Fruit fly (Drosophila melanogaster) whole organism, embryonic: Measurements from ENCODE around the gene jim.

Source experiments
- Abd-B ChIP-seq: fragments of 200-800 bp; sonication (Bioruptor generic); optimal IDR thresholded peaks from 2 replicates; lab custom pipeline; 2018; ENCODE audit warnings: missing biosample characterization, mild to moderate bottlenecking, missing genetic modification characterization, moderate library complexity
- Ada2b ChIP-seq: fragments of 200-800 bp; sonication (Bioruptor generic); IDR thresholded peaks from 2 replicates; pipeline ENCODE4 v1.3.6; 2022; ENCODE audit warnings: missing biosample characterization, missing genetic modification characterization
- Blimp-1 ChIP-seq: fragments of 200-800 bp; sonication (Bioruptor generic); optimal IDR thresholded peaks from 3 replicates; lab custom pipeline; 2018; ENCODE audit warnings: missing biosample characterization, missing genetic modification characterization, mild to moderate bottlenecking, moderate library complexity, missing genetic modification reagents
- CG10654 ChIP-seq: fragments of 200-800 bp; sonication (Bioruptor generic); optimal IDR thresholded peaks from 2 replicates; lab custom pipeline; 2016; ENCODE audit warnings: missing biosample characterization, missing genetic modification characterization
- CG11247 ChIP-seq: fragments of 200-800 bp; sonication (Bioruptor generic); IDR thresholded peaks from 2 replicates; pipeline ENCODE4 v1.3.6; 2022; ENCODE audit warnings: missing biosample characterization, missing genetic modification characterization
- CG12769 ChIP-seq: fragments of 200-800 bp; sonication (Bioruptor generic); optimal IDR thresholded peaks from 2 replicates; lab custom pipeline; 2019; ENCODE audit warnings: missing biosample characterization, mild to moderate bottlenecking, missing genetic modification characterization, moderate library complexity
- CG13424 ChIP-seq: fragments of 200-800 bp; sonication (Bioruptor generic); optimal IDR thresholded peaks from 2 replicates; lab custom pipeline; 2019; ENCODE audit warnings: missing biosample characterization, mild to moderate bottlenecking, missing genetic modification characterization, moderate library complexity
- CG14441 ChIP-seq: fragments of 200-800 bp; sonication (Bioruptor generic); IDR thresholded peaks from 2 replicates; pipeline ENCODE4 v1.3.6; 2022; ENCODE audit warnings: missing biosample characterization, missing genetic modification characterization
- CG15011 ChIP-seq: fragments of 200-800 bp; sonication (Bioruptor generic); optimal IDR thresholded peaks from 3 replicates; lab custom pipeline; 2018; ENCODE audit warnings: missing biosample characterization, mild to moderate bottlenecking, missing genetic modification characterization
- CG15696 ChIP-seq: fragments of 200-800 bp; sonication (Bioruptor generic); optimal IDR thresholded peaks from 2 replicates; lab custom pipeline; 2019; ENCODE audit warnings: missing biosample characterization, mild to moderate bottlenecking, missing genetic modification characterization, moderate library complexity
- CG17359 ChIP-seq: fragments of 200-800 bp; sonication (Bioruptor generic); optimal IDR thresholded peaks from 3 replicates; lab custom pipeline; 2018; ENCODE audit warnings: missing biosample characterization, mild to moderate bottlenecking, missing genetic modification characterization, moderate library complexity
- CG17829 ChIP-seq: fragments of 200-800 bp; optimal IDR thresholded peaks from 2 replicates; lab custom pipeline; 2019; ENCODE audit warnings: missing biosample characterization, mild to moderate bottlenecking, missing genetic modification characterization, moderate library complexity
- CG2199 ChIP-seq: fragments of 200-800 bp; sonication (Bioruptor generic); IDR thresholded peaks from 3 replicates; pipeline ENCODE4 v1.3.6; 2022; ENCODE audit warnings: missing biosample characterization, missing genetic modification characterization
- CG2678 ChIP-seq: fragments of 200-800 bp; sonication (Bioruptor generic); optimal IDR thresholded peaks from 3 replicates; lab custom pipeline; 2019; ENCODE audit warnings: missing biosample characterization, mild to moderate bottlenecking, missing genetic modification characterization, moderate library complexity
- CG2712 ChIP-seq: fragments of 200-800 bp; optimal IDR thresholded peaks from 3 replicates; lab custom pipeline; 2019; ENCODE audit warnings: missing biosample characterization, mild to moderate bottlenecking, missing genetic modification characterization, moderate library complexity
- CG31441 ChIP-seq: fragments of 200-800 bp; sonication (Bioruptor generic); IDR thresholded peaks from 2 replicates; pipeline ENCODE4 v1.3.6; 2022; ENCODE audit warnings: missing biosample characterization, missing genetic modification characterization
- CG34376 ChIP-seq: fragments of 200-800 bp; sonication (Bioruptor generic); optimal IDR thresholded peaks from 2 replicates; lab custom pipeline; 2018; ENCODE audit warnings: missing biosample characterization, mild to moderate bottlenecking, missing genetic modification characterization
- CG4707 ChIP-seq: fragments of 200-800 bp; sonication (Bioruptor generic); optimal IDR thresholded peaks from 2 replicates; lab custom pipeline; 2018; ENCODE audit warnings: missing biosample characterization, mild to moderate bottlenecking, missing genetic modification characterization, moderate library complexity
- CG5245 ChIP-seq: fragments of 200-800 bp; sonication (Bioruptor generic); optimal IDR thresholded peaks from 3 replicates; lab custom pipeline; 2016; ENCODE audit warnings: missing biosample characterization, missing genetic modification characterization
- CG6175 ChIP-seq: fragments of 200-800 bp; sonication (Bioruptor generic); IDR thresholded peaks from 3 replicates; pipeline ENCODE4 v1.3.6; 2022; ENCODE audit warnings: missing biosample characterization, missing genetic modification characterization
- CG8281 ChIP-seq: fragments of 200-800 bp; sonication (Bioruptor generic); optimal IDR thresholded peaks from 2 replicates; lab custom pipeline; 2018; ENCODE audit warnings: missing biosample characterization, mild to moderate bottlenecking, missing genetic modification characterization, moderate library complexity
- CG8924 ChIP-seq: fragments of 200-800 bp; optimal IDR thresholded peaks from 3 replicates; lab custom pipeline; 2019; ENCODE audit warnings: missing biosample characterization, mild to moderate bottlenecking, missing genetic modification characterization, moderate library complexity
- CkIIα-i1 ChIP-seq: fragments of 200-800 bp; sonication (Bioruptor generic); IDR thresholded peaks from 2 replicates; pipeline ENCODE4 v1.3.6; 2022; ENCODE audit warnings: missing biosample characterization, missing genetic modification characterization
- CrebB ChIP-seq: fragments of 200-800 bp; sonication (Bioruptor generic); optimal IDR thresholded peaks from 3 replicates; lab custom pipeline; 2018; ENCODE audit warnings: missing biosample characterization, mild to moderate bottlenecking, missing genetic modification characterization
- E2f2 ChIP-seq: fragments of 200-800 bp; sonication (Bioruptor generic); IDR thresholded peaks from 2 replicates; pipeline ENCODE4 v1.3.6; 2022; ENCODE audit warnings: missing biosample characterization, missing genetic modification characterization
- Elba2 ChIP-seq: fragments of 200-800 bp; sonication (Bioruptor generic); optimal IDR thresholded peaks from 3 replicates; lab custom pipeline; 2016; ENCODE audit warnings: missing biosample characterization, missing genetic modification characterization
- H15 ChIP-seq: fragments of 200-800 bp; sonication (Bioruptor generic); IDR thresholded peaks from 3 replicates; pipeline ENCODE4 v1.3.6; 2022; ENCODE audit warnings: missing biosample characterization, missing genetic modification characterization
- Hey ChIP-seq: fragments of 200-800 bp; sonication (Bioruptor generic); optimal IDR thresholded peaks from 3 replicates; lab custom pipeline; 2018; ENCODE audit warnings: missing biosample characterization, mild to moderate bottlenecking, missing genetic modification characterization
- Hmx ChIP-seq: fragments of 200-800 bp; sonication (Bioruptor generic); optimal IDR thresholded peaks from 2 replicates; lab custom pipeline; 2016; ENCODE audit warnings: missing biosample characterization, missing genetic modification characterization
- Lim3 ChIP-seq: fragments of 200-800 bp; sonication (Bioruptor generic); IDR thresholded peaks from 2 replicates; pipeline ENCODE4 v1.3.6; 2022; ENCODE audit warnings: missing biosample characterization, missing genetic modification characterization
- Lpt ChIP-seq: fragments of >200 bp; optimal IDR thresholded peaks from 2 replicates; lab custom pipeline; 2018; ENCODE audit warnings: missing biosample characterization, missing genetic modification characterization
- Mad ChIP-seq: fragments of 200-800 bp; sonication (Bioruptor generic); optimal IDR thresholded peaks from 2 replicates; lab custom pipeline; 2016; ENCODE audit warnings: missing biosample characterization, missing genetic modification characterization
- Six4 ChIP-seq: fragments of 200-800 bp; sonication (Bioruptor generic); optimal IDR thresholded peaks from 2 replicates; lab custom pipeline; 2016; ENCODE audit warnings: missing biosample characterization, missing genetic modification characterization
- YL-1 ChIP-seq: fragments of 200-800 bp; sonication (Bioruptor generic); optimal IDR thresholded peaks from 3 replicates; lab custom pipeline; 2017; ENCODE audit warnings: missing biosample characterization, mild to moderate bottlenecking, missing genetic modification characterization
- al ChIP-seq: fragments of 200-800 bp; sonication (Bioruptor generic); IDR thresholded peaks from 2 replicates; pipeline ENCODE4 v1.3.6; 2022; ENCODE audit warnings: missing biosample characterization, missing genetic modification characterization
- bsh ChIP-seq, 2 experiments: fragments of 200-800 bp; sonication (Bioruptor generic); optimal IDR thresholded peaks; 2 replicates each; lab custom pipeline; 2017 to 2018; ENCODE audit warnings: mild to moderate bottlenecking in 2 of 2, missing biosample characterization in 2 of 2, missing genetic modification characterization in 2 of 2, moderate library complexity in 1 of 2
- chinmo ChIP-seq: fragments of 200-800 bp; sonication (Bioruptor generic); IDR thresholded peaks from 4 replicates; pipeline ENCODE4 v1.3.6; 2022; ENCODE audit warnings: missing biosample characterization, missing genetic modification characterization; ENCODE audit not compliant: partially characterized antibody
- chm ChIP-seq: fragments of 200-800 bp; sonication (Bioruptor generic); IDR thresholded peaks from 2 replicates; pipeline ENCODE4 v1.3.6; 2022; ENCODE audit warnings: missing biosample characterization, missing genetic modification characterization
- chn ChIP-seq: fragments of 200-800 bp; sonication (Bioruptor generic); optimal IDR thresholded peaks from 2 replicates; lab custom pipeline; 2016; ENCODE audit warnings: missing biosample characterization, missing genetic modification characterization
- dimm ChIP-seq: fragments of 200-800 bp; sonication (Bioruptor generic); IDR thresholded peaks from 2 replicates; pipeline ENCODE4 v1.3.6; 2022; ENCODE audit warnings: missing biosample characterization, missing genetic modification characterization
- disco-r ChIP-seq: fragments of 200-800 bp; sonication (Bioruptor generic); optimal IDR thresholded peaks from 2 replicates; lab custom pipeline; 2016; ENCODE audit warnings: missing biosample characterization, missing genetic modification characterization
- grn ChIP-seq: fragments of 200-800 bp; sonication (Bioruptor generic); optimal IDR thresholded peaks from 3 replicates; lab custom pipeline; 2017; ENCODE audit warnings: missing biosample characterization, missing genetic modification characterization
- insv ChIP-seq, 2 experiments: fragments of 200-800 bp; sonication (Bioruptor generic); optimal IDR thresholded peaks; 3 replicates each; lab custom pipeline; 2016 to 2018; ENCODE audit warnings: missing biosample characterization in 2 of 2, missing genetic modification characterization in 2 of 2
- phol ChIP-seq: fragments of 200-800 bp; sonication (Bioruptor generic); optimal IDR thresholded peaks from 3 replicates; lab custom pipeline; 2018; ENCODE audit warnings: missing biosample characterization, mild to moderate bottlenecking, missing genetic modification characterization, moderate library complexity
- pzg ChIP-seq: fragments of 200-800 bp; sonication (Bioruptor generic); optimal IDR thresholded peaks from 3 replicates; lab custom pipeline; 2018; ENCODE audit warnings: missing biosample characterization, mild to moderate bottlenecking, missing genetic modification characterization, moderate library complexity
- sim ChIP-seq: fragments of 200-800 bp; sonication (Bioruptor generic); IDR thresholded peaks from 2 replicates; pipeline ENCODE4 v1.3.6; 2022; ENCODE audit warnings: missing biosample characterization, missing genetic modification characterization
- slou ChIP-seq: fragments of 200-800 bp; sonication (Bioruptor generic); optimal IDR thresholded peaks from 3 replicates; lab custom pipeline; 2016; ENCODE audit warnings: missing biosample characterization, missing genetic modification characterization
- tll ChIP-seq, 2 experiments: fragments of 200-800 bp in 1 of 2; fragments of >200 bp in 1 of 2; sonication (Bioruptor generic) in 1 of 2; optimal IDR thresholded peaks; 2 replicates each; lab custom pipeline; 2017 to 2019; ENCODE audit warnings: missing biosample characterization in 2 of 2, missing genetic modification characterization in 2 of 2, mild to moderate bottlenecking in 1 of 2, moderate library complexity in 1 of 2
- trh ChIP-seq: fragments of 200-800 bp; sonication (Bioruptor generic); optimal IDR thresholded peaks from 2 replicates; lab custom pipeline; 2016; ENCODE audit warnings: missing biosample characterization, missing genetic modification characterization
- twi ChIP-seq: fragments of 200-800 bp; optimal IDR thresholded peaks from 2 replicates; lab custom pipeline; 2019; ENCODE audit warnings: missing biosample characterization, mild to moderate bottlenecking, missing genetic modification characterization, moderate library complexity
- zfh2 ChIP-seq: fragments of 200-800 bp; sonication (Bioruptor generic); optimal IDR thresholded peaks from 2 replicates; lab custom pipeline; 2016; ENCODE audit warnings: missing biosample characterization, missing genetic modification characterization

Gene jim

dm6 chr3L:22871845-22872361, 36.9 kb upstream of the jim start, which contains the start of the genes CG11109 and Arf1:
Gene CG11109 (plus strand): TSS chr3L:22872200.
Gene Arf1 (minus strand): TSS chr3L:22872231.
- TF ChIP-seq al (GFP tag; lab: Robert Waterston, UW), result no peak
- TF ChIP-seq Abd-B (GFP tag; lab: Kevin White, UChicago), result no peak
- no peak for TF ChIP-seq bsh (GFP tag; optimal IDR thresholded peaks at IDR 0.05; lab: Kevin White, UChicago)
- peak; percentile 13 for TF ChIP-seq CG2712 (tag; lab: Kevin White, UChicago)
- no peak for TF ChIP-seq CG13424 (tag; lab: Kevin White, UChicago)
- no peak for TF ChIP-seq sim (GFP tag; lab: Robert Waterston, UW)
- TF ChIP-seq dimm, result no peak
- no peak for TF ChIP-seq Elba2
- peak; percentile 30 for TF ChIP-seq CG12769 (tag; lab: Kevin White, UChicago)
- no peak for TF ChIP-seq insv (GFP tag; optimal IDR thresholded peaks at IDR 0.05; lab: Kevin White, UChicago)
- peak; percentile 80 for TF ChIP-seq chinmo (GFP tag; lab: Robert Waterston, UW)
- peak; percentile 29 for TF ChIP-seq CG17829 (tag; lab: Kevin White, UChicago)
- no peak for TF ChIP-seq CG17359 (tag; lab: Kevin White, UChicago)
- no peak for TF ChIP-seq CG14441 (GFP tag; lab: Robert Waterston, UW)
- TF ChIP-seq E2f2 (GFP tag; lab: Robert Waterston, UW), result peak; percentile 61
- TF ChIP-seq Mad, result peak; percentile 27
- TF ChIP-seq CG5245 (GFP tag; lab: Kevin White, UChicago), result no peak
- TF ChIP-seq grn (GFP tag; lab: Kevin White, UChicago), result no peak
- TF ChIP-seq CG2199 (GFP tag; lab: Robert Waterston, UW), result 0 out of 3 replicates have a peak, but pooled peaks have one; percentile 11
- TF ChIP-seq CG6175 (GFP tag; lab: Robert Waterston, UW), result no peak
- no peak for TF ChIP-seq Ada2b (GFP tag; lab: Robert Waterston, UW)
- TF ChIP-seq CkIIα-i1 (GFP tag; lab: Robert Waterston, UW), result no peak
- no peak for TF ChIP-seq CG8281 (tag; lab: Kevin White, UChicago)
- TF ChIP-seq Hmx (GFP tag; lab: Kevin White, UChicago), result no peak
- no peak for TF ChIP-seq CG10654 (GFP tag; lab: Kevin White, UChicago)
- no peak for TF ChIP-seq zfh2 (GFP tag; lab: Kevin White, UChicago)
- TF ChIP-seq CG2678 (tag; lab: Kevin White, UChicago), result no peak
- no peak for TF ChIP-seq Hey (tag; lab: Kevin White, UChicago)
- no peak for TF ChIP-seq Lim3 (GFP tag; lab: Robert Waterston, UW)
- TF ChIP-seq CG15696, result no peak
- TF ChIP-seq CG4707 (GFP tag; lab: Kevin White, UChicago), result no peak
- no peak for TF ChIP-seq twi (tag; lab: Kevin White, UChicago)
- no peak for TF ChIP-seq trh (GFP tag; lab: Kevin White, UChicago)
- no peak for TF ChIP-seq H15 (GFP tag; lab: Robert Waterston, UW)
- peak; percentile 6 for TF ChIP-seq phol (tag; lab: Kevin White, UChicago)
- TF ChIP-seq CG8924 (tag; lab: Kevin White, UChicago), result peak; percentile 30
- no peak for TF ChIP-seq disco-r (GFP tag; lab: Kevin White, UChicago)
- 0 out of 2 replicates have a peak, but pooled peaks have one; percentile 7 for TF ChIP-seq CG31441 (GFP tag; lab: Robert Waterston, UW)
- TF ChIP-seq CrebB (tag; lab: Kevin White, UChicago), result peak; percentile 36
- TF ChIP-seq Blimp-1 (GFP tag; lab: Kevin White, UChicago), result no peak
- no peak for TF ChIP-seq Lpt (GFP tag; lab: Kevin White, UChicago)
- peak; percentile 94 for TF ChIP-seq YL-1 (GFP tag; lab: Kevin White, UChicago)
- TF ChIP-seq chm (GFP tag; lab: Robert Waterston, UW), result no peak
- TF ChIP-seq Six4 (GFP tag; lab: Kevin White, UChicago), result no peak
- TF ChIP-seq CG15011 (GFP tag; lab: Kevin White, UChicago), result no peak
- TF ChIP-seq CG11247, result no peak
- peak; percentile 7 for TF ChIP-seq CG34376 (GFP tag; lab: Kevin White, UChicago)
- no peak for TF ChIP-seq tll (GFP tag; optimal IDR thresholded peaks at IDR 0.05; lab: Kevin White, UChicago)
- TF ChIP-seq slou (GFP tag; lab: Kevin White, UChicago), result no peak
- no peak for TF ChIP-seq chn (GFP tag; lab: Kevin White, UChicago)
- TF ChIP-seq pzg, result peak; percentile 87
